Worm (Caenorhabditis elegans) whole organism, mixed stage, embryonic: ENCODE measurements around the gene F58A4.1.

ENCODE experiments used
- M03D4.4 ChIP-seq: sonication (generic microtip); optimal IDR thresholded peaks from 2 replicates; lab custom pipeline; 2017; ENCODE audit warnings: mild to moderate bottlenecking, missing genetic modification characterization, missing compliant biosample characterization
- ceh-83 ChIP-seq: fragments of 200-800 bp; sonication (Bioruptor generic); optimal IDR thresholded peaks from 2 replicates; lab custom pipeline; 2018; ENCODE audit warnings: mild to moderate bottlenecking, missing genetic modification characterization, missing compliant biosample characterization
- ces-1 ChIP-seq: fragments of 150-350 bp; optimal IDR thresholded peaks from 2 replicates; lab custom pipeline; 2014; ENCODE audit warnings: missing biosample characterization, missing genetic modification reagents, missing genetic modification characterization
- elt-3 ChIP-seq: fragments of 150-350 bp; optimal IDR thresholded peaks from 2 replicates; lab custom pipeline; 2014; ENCODE audit warnings: missing biosample characterization, missing genetic modification characterization
- mep-1 ChIP-seq: fragments of 150-350 bp; optimal IDR thresholded peaks from 2 replicates; lab custom pipeline; 2017; ENCODE audit warnings: missing biosample characterization, missing genetic modification reagents, missing genetic modification characterization, inconsistent platforms
- nhr-12 ChIP-seq: fragments of 150-350 bp; optimal IDR thresholded peaks from 2 replicates; lab custom pipeline; 2014; ENCODE audit warnings: missing biosample characterization, missing genetic modification characterization
- nhr-76 ChIP-seq: sonication (generic microtip); optimal IDR thresholded peaks from 2 replicates; lab custom pipeline; 2017; ENCODE audit warnings: missing biosample characterization, missing genetic modification characterization
- snpc-4 ChIP-seq: fragments of 150-350 bp; optimal IDR thresholded peaks from 2 replicates; lab custom pipeline; 2014; ENCODE audit warnings: missing biosample characterization, missing genetic modification characterization
- sptf-1 ChIP-seq: sonication (generic microtip); optimal IDR thresholded peaks from 2 replicates; lab custom pipeline; 2017; ENCODE audit warnings: mild to moderate bottlenecking, missing genetic modification characterization, moderate library complexity, missing compliant biosample characterization
- ztf-11 ChIP-seq: fragments of 150-350 bp; optimal IDR thresholded peaks from 2 replicates; lab custom pipeline; 2014; ENCODE audit warnings: missing biosample characterization, missing genetic modification characterization

DNA sequence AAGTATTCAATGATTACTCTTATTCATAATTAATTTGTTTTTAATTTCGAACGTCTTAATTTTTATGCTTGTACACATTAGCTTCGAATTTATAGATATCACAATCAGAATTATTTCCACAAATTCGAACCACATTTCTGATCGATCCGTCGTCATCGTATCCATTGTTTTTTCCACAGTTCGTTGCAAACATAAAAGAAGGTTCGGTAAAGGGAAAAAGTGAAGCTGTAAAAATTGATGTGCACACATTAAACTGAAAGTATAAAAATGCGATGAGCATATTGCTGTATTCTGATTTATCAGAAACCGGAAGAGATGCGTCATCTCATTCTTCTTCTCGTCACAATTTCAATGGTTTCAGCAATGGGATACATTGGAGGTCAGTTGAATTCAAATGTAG, 1.2 kb upstream of the F58A4.1 start, which contains the start of gene C48B4.12:
- TF ChIP-seq nhr-76 (tag; lab: Kevin White, UChicago) (no peak), ceh-83 (no peak), ces-1 (GFP tag; lab: Kevin White, UChicago) (no peak), snpc-4 (tag; lab: Kevin White, UChicago) (no peak), sptf-1 (no peak), mep-1 (no peak), elt-3 (no peak), M03D4.4 (tag; lab: Kevin White, UChicago) (no peak), nhr-12 (tag; lab: Kevin White, UChicago) (no peak), ztf-11 (no peak)
